Worm (Caenorhabditis elegans) whole organism, L4 larva: ENCODE measurements around the gene rimb-1.

Experiments used
- D1046.2 ChIP-seq: fragments of 200-800 bp; sonication (Bioruptor generic); IDR thresholded peaks from 2 replicates; pipeline ENCODE4 v1.3.6; 2022; ENCODE audit warnings: missing genetic modification characterization, missing compliant biosample characterization
- F49E8.2 ChIP-seq: sonication (generic microtip); optimal IDR thresholded peaks from 2 replicates; lab custom pipeline; 2016; ENCODE audit warnings: missing compliant biosample characterization, mild to moderate bottlenecking, missing genetic modification characterization, borderline replicate concordance
- R02D3.7 ChIP-seq: fragments of 150-350 bp; sonication (generic microtip); optimal IDR thresholded peaks from 3 replicates; lab custom pipeline; 2014; ENCODE audit warnings: missing biosample characterization, missing genetic modification characterization
- T20F7.1 ChIP-seq: fragments of 200-800 bp; sonication (Bioruptor generic); optimal IDR thresholded peaks from 2 replicates; lab custom pipeline; 2018; ENCODE audit warnings: mild to moderate bottlenecking, missing genetic modification characterization, missing compliant biosample characterization
- Y105C5A.15 ChIP-seq: fragments of 200-800 bp; sonication (Bioruptor generic); IDR thresholded peaks from 2 replicates; pipeline ENCODE4 v1.3.6; 2022; ENCODE audit warnings: missing genetic modification characterization, missing compliant biosample characterization
- Y5F2A.4 ChIP-seq: fragments of 200-800 bp; sonication (Bioruptor generic); optimal IDR thresholded peaks from 2 replicates; lab custom pipeline; 2018; ENCODE audit warnings: mild to moderate bottlenecking, missing genetic modification characterization, missing compliant biosample characterization
- ZK546.5 ChIP-seq, 2 experiments: sonication (generic microtip); optimal IDR thresholded peaks; 2 replicates each; lab custom pipeline; 2017; ENCODE audit warnings: missing biosample characterization in 2 of 2, missing genetic modification characterization in 2 of 2
- aha-1 ChIP-seq: fragments of 150-350 bp; peaks from one replicate; lab custom pipeline; 2014; ENCODE audit warnings: missing biosample characterization, missing genetic modification characterization
- ama-1 ChIP-seq: fragments of 150-350 bp; optimal IDR thresholded peaks from 2 replicates; lab custom pipeline; 2014; ENCODE audit warnings: inconsistent platforms, mixed read lengths
- arid-1 ChIP-seq: fragments of 200-800 bp; sonication (Bioruptor generic); conservative IDR thresholded peaks from 2 replicates; pipeline ENCODE4 v1.3.6; 2022; ENCODE audit warnings: missing genetic modification reagents, missing genetic modification characterization, missing compliant biosample characterization
- ceh-44 ChIP-seq: fragments of 200-800 bp; sonication (Bioruptor generic); IDR thresholded peaks from 2 replicates; pipeline ENCODE4 v1.3.6; 2022; ENCODE audit warnings: missing genetic modification reagents, missing genetic modification characterization, missing compliant biosample characterization
- ces-1 ChIP-seq: fragments of 150-350 bp; sonication (generic microtip); optimal IDR thresholded peaks from 4 replicates; lab custom pipeline; 2014; ENCODE audit warnings: missing biosample characterization, missing genetic modification reagents, missing genetic modification characterization
- ctbp-1 ChIP-seq: fragments of 200-800 bp; sonication (Bioruptor generic); IDR thresholded peaks from 2 replicates; pipeline ENCODE4 v1.3.6; 2022; ENCODE audit warnings: missing genetic modification reagents, missing genetic modification characterization, missing compliant biosample characterization
- daf-12 ChIP-seq: fragments of 150-350 bp; optimal IDR thresholded peaks from 2 replicates; lab custom pipeline; 2014; ENCODE audit warnings: missing biosample characterization, missing genetic modification reagents, missing genetic modification characterization
- daf-16 ChIP-seq, 3 experiments: sonication (generic microtip); optimal IDR thresholded peaks; 2 replicates each; lab custom pipeline; 2016 to 2017; ENCODE audit warnings: missing genetic modification characterization in 3 of 3, missing genetic modification reagents in 3 of 3, mild to moderate bottlenecking in 2 of 3, missing compliant biosample characterization in 2 of 3, missing biosample characterization in 1 of 3, moderate library complexity in 1 of 3
- dmd-6 ChIP-seq: fragments of 200-800 bp; sonication (Bioruptor generic); IDR thresholded peaks from 2 replicates; pipeline ENCODE4 v1.3.6; 2022; ENCODE audit warnings: missing genetic modification reagents, missing genetic modification characterization, missing compliant biosample characterization
- dmd-8 ChIP-seq: fragments of 200-800 bp; sonication (Bioruptor generic); IDR thresholded peaks from 2 replicates; pipeline ENCODE4 v1.3.6; 2022; ENCODE audit warnings: missing genetic modification characterization, missing compliant biosample characterization
- egl-43 ChIP-seq: fragments of 200-800 bp; sonication (Bioruptor generic); IDR thresholded peaks from 2 replicates; pipeline ENCODE4 v1.3.6; 2022; ENCODE audit warnings: missing genetic modification reagents, missing genetic modification characterization, missing compliant biosample characterization
- fos-1 ChIP-seq: fragments of 150-350 bp; optimal IDR thresholded peaks from 2 replicates; lab custom pipeline; 2014; ENCODE audit warnings: missing biosample characterization, missing genetic modification characterization
- gei-8 ChIP-seq: fragments of 200-800 bp; sonication (Bioruptor generic); optimal IDR thresholded peaks from 2 replicates; lab custom pipeline; 2018; ENCODE audit warnings: mild to moderate bottlenecking, missing genetic modification characterization, missing compliant biosample characterization
- jun-1 ChIP-seq: fragments of 150-350 bp; optimal IDR thresholded peaks from 2 replicates; lab custom pipeline; 2014; ENCODE audit warnings: missing biosample characterization, missing genetic modification reagents, missing genetic modification characterization
- lim-7 ChIP-seq: fragments of 200-800 bp; sonication (Bioruptor generic); IDR thresholded peaks from 2 replicates; pipeline ENCODE4 v1.3.6; 2022; ENCODE audit warnings: missing genetic modification characterization, missing compliant biosample characterization
- lin-1 ChIP-seq: fragments of 200-800 bp; sonication (Bioruptor generic); IDR thresholded peaks from 2 replicates; pipeline ENCODE4 v1.3.6; 2022; ENCODE audit warnings: missing genetic modification reagents, missing genetic modification characterization, missing compliant biosample characterization
- lin-38 ChIP-seq: fragments of 200-800 bp; sonication (Bioruptor generic); IDR thresholded peaks from 2 replicates; pipeline ENCODE4 v1.3.6; 2022; ENCODE audit warnings: missing genetic modification reagents, missing genetic modification characterization, missing compliant biosample characterization
- lin-39 ChIP-seq: fragments of 150-350 bp; optimal IDR thresholded peaks from 2 replicates; lab custom pipeline; 2014; ENCODE audit warnings: missing biosample characterization, missing genetic modification reagents, missing genetic modification characterization
- lsy-2 ChIP-seq, 2 experiments: fragments of 150-350 bp in 1 of 2; sonication (generic microtip) in 1 of 2; optimal IDR thresholded peaks; 2 replicates each; lab custom pipeline; 2014 to 2017; ENCODE audit warnings: missing biosample characterization in 2 of 2, missing genetic modification characterization in 2 of 2
- madf-9 ChIP-seq: fragments of 200-800 bp; sonication (Bioruptor generic); conservative IDR thresholded peaks from 2 replicates; pipeline ENCODE4 v1.3.6; 2022; ENCODE audit warnings: missing genetic modification reagents, missing genetic modification characterization, missing compliant biosample characterization
- mdt-29 ChIP-seq: fragments of 200-800 bp; sonication (Bioruptor generic); IDR thresholded peaks from 2 replicates; pipeline ENCODE4 v1.3.6; 2022; ENCODE audit warnings: missing genetic modification reagents, missing genetic modification characterization, missing compliant biosample characterization
- mep-1 ChIP-seq: fragments of 150-350 bp; sonication (generic microtip); optimal IDR thresholded peaks from 3 replicates; lab custom pipeline; 2014; ENCODE audit warnings: missing biosample characterization, missing genetic modification characterization
- mxl-2 ChIP-seq: fragments of 200-800 bp; sonication (Bioruptor generic); conservative IDR thresholded peaks from 2 replicates; pipeline ENCODE4 v1.3.6; 2022; ENCODE audit warnings: missing genetic modification reagents, missing genetic modification characterization, missing compliant biosample characterization
- nhr-11 ChIP-seq: fragments of 150-350 bp; optimal IDR thresholded peaks from 2 replicates; lab custom pipeline; 2014; ENCODE audit warnings: missing biosample characterization, missing genetic modification characterization
- nhr-41 ChIP-seq: fragments of 200-800 bp; sonication (Bioruptor generic); IDR thresholded peaks from 2 replicates; pipeline ENCODE4 v1.3.6; 2022; ENCODE audit warnings: missing genetic modification reagents, missing genetic modification characterization, missing compliant biosample characterization
- nhr-76 ChIP-seq: fragments of 150-350 bp; optimal IDR thresholded peaks from 2 replicates; lab custom pipeline; 2014; ENCODE audit warnings: missing biosample characterization, missing genetic modification characterization
- pha-4 ChIP-seq, 2 experiments: fragments of 150-350 bp in 1 of 2; fragments of 200-800 bp in 1 of 2; sonication (Bioruptor generic) in 1 of 2; IDR thresholded peaks in 1 of 2; optimal IDR thresholded peaks in 1 of 2; 2 replicates each; pipeline versions ENCODE4 v1.3.6 to Lab custom; 2014 to 2022; ENCODE audit warnings: missing genetic modification characterization in 2 of 2, missing genetic modification reagents in 2 of 2, missing biosample characterization in 1 of 2, missing compliant biosample characterization in 1 of 2
- php-3 ChIP-seq: fragments of 200-800 bp; sonication (Bioruptor generic); IDR thresholded peaks from 2 replicates; pipeline ENCODE4 v1.3.6; 2022; ENCODE audit warnings: missing genetic modification reagents, missing genetic modification characterization, missing compliant biosample characterization
- set-16 ChIP-seq: fragments of 200-800 bp; sonication (Bioruptor generic); IDR thresholded peaks from 2 replicates; pipeline ENCODE4 v1.3.6; 2022; ENCODE audit warnings: missing genetic modification reagents, missing genetic modification characterization, missing compliant biosample characterization
- skn-1 ChIP-seq: fragments of 150-350 bp; optimal IDR thresholded peaks from 2 replicates; lab custom pipeline; 2014; ENCODE audit warnings: missing biosample characterization, missing genetic modification characterization
- snpc-4 ChIP-seq: fragments of 150-350 bp; optimal IDR thresholded peaks from 2 replicates; lab custom pipeline; 2014; ENCODE audit warnings: missing biosample characterization, missing genetic modification characterization
- spr-3 ChIP-seq: fragments of 200-800 bp; sonication (Bioruptor generic); optimal IDR thresholded peaks from 2 replicates; lab custom pipeline; 2018; ENCODE audit warnings: mild to moderate bottlenecking, missing genetic modification characterization, missing compliant biosample characterization
- tag-97 ChIP-seq: fragments of 200-800 bp; sonication (Bioruptor generic); IDR thresholded peaks from 2 replicates; pipeline ENCODE4 v1.3.6; 2022; ENCODE audit warnings: missing genetic modification characterization, missing compliant biosample characterization
- unc-62 ChIP-seq, 3 experiments: fragments of 150-350 bp in 1 of 3; sonication (generic microtip); optimal IDR thresholded peaks in 2 of 3; peaks in 1 of 3; 1 replicate in 1 of 3; 2 replicates in 2 of 3; lab custom pipeline; 2014 to 2017; ENCODE audit warnings: missing biosample characterization in 3 of 3, missing genetic modification characterization in 3 of 3, missing genetic modification reagents in 3 of 3, missing genotype in 1 of 3
- vab-7 ChIP-seq: fragments of 200-800 bp; sonication (Bioruptor generic); IDR thresholded peaks from 2 replicates; pipeline ENCODE4 v1.3.6; 2022; ENCODE audit warnings: missing genetic modification reagents, missing genetic modification characterization, missing compliant biosample characterization
- zfp-2 ChIP-seq: sonication (generic microtip); optimal IDR thresholded peaks from 2 replicates; lab custom pipeline; 2016; ENCODE audit warnings: mild to moderate bottlenecking, missing genetic modification characterization, missing compliant biosample characterization
- zfp-3 ChIP-seq: fragments of 200-800 bp; sonication (Bioruptor generic); conservative IDR thresholded peaks from 2 replicates; pipeline ENCODE4 v1.3.6; 2022; ENCODE audit warnings: missing genetic modification reagents, missing genetic modification characterization, missing compliant biosample characterization
- zip-11 ChIP-seq: fragments of 200-800 bp; sonication (Bioruptor generic); IDR thresholded peaks from 2 replicates; pipeline ENCODE4 v1.3.6; 2022; ENCODE audit warnings: missing genetic modification characterization, missing compliant biosample characterization
- zip-2 ChIP-seq: fragments of 150-350 bp; optimal IDR thresholded peaks from 2 replicates; lab custom pipeline; 2014; ENCODE audit warnings: missing biosample characterization, missing genetic modification characterization

Gene rimb-1

ce11 chrIII:1743081-1743480 lies 45.1 kb upstream of the rimb-1 start (continued):
- TF ChIP-seq set-16 (GFP tag; lab: Robert Waterston, UW), result peak; percentile 33
- no peak for TF ChIP-seq daf-12 (tag; lab: Kevin White, UChicago)
- TF ChIP-seq jun-1 (tag; lab: Kevin White, UChicago), result no peak
- TF ChIP-seq ama-1, result no peak
- TF ChIP-seq R02D3.7 (tag; lab: Kevin White, UChicago), result no peak
- TF ChIP-seq D1046.2 (GFP tag; lab: Robert Waterston, UW), result 0 out of 2 replicates have a peak, but pooled peaks have one; percentile 32

ce11 chrIII:1743488-1744020 lies 44.6 kb upstream of the rimb-1 start:
- peak; percentile 51 for TF ChIP-seq aha-1 (tag; lab: Kevin White, UChicago)
- no peak for TF ChIP-seq lim-7 (GFP tag; lab: Robert Waterston, UW)

- TF ChIP-seq zfp-2 (tag; lab: Kevin White, UChicago) (no peak), mep-1 (no peak), mdt-29 (no peak), fos-1 (no peak), arid-1 (GFP tag; lab: Robert Waterston, UW) (no peak), lsy-2 (tag; optimal IDR thresholded peaks at IDR 0.05; lab: Kevin White, UChicago) (no peak), lin-1 (GFP tag; lab: Robert Waterston, UW) (no peak), nhr-76 (tag; lab: Kevin White, UChicago) (no peak), Y105C5A.15 (GFP tag; lab: Robert Waterston, UW) (no peak), tag-97 (GFP tag; lab: Robert Waterston, UW) (no peak), daf-16 (GFP tag; optimal IDR thresholded peaks at IDR 0.05; lab: Kevin White, UChicago) (peak in 1 of 2 experiments; percentile 31), daf-16 (tag; optimal IDR thresholded peaks at IDR 0.05; lab: Kevin White, UChicago) (no peak), dmd-8 (0 out of 2 replicates have a peak, but pooled peaks have one; percentile 43), Y5F2A.4 (no peak), lin-39 (tag; lab: Kevin White, UChicago) (no peak), zip-2 (tag; lab: Kevin White, UChicago) (no peak), vab-7 (GFP tag; lab: Robert Waterston, UW) (no peak; the same call in 1 of the 2 replicates), egl-43 (peak; percentile 62; the same call in 1 of the 2 replicates), snpc-4 (tag; lab: Kevin White, UChicago) (no peak), T20F7.1 (GFP tag; lab: Kevin White, UChicago) (no peak), mxl-2 (no peak), nhr-11 (tag; lab: Kevin White, UChicago) (no peak), dmd-6 (0 out of 2 replicates have a peak, but pooled peaks have one; percentile 19), spr-3 (GFP tag; lab: Kevin White, UChicago) (no peak), skn-1 (tag; lab: Kevin White, UChicago) (no peak), ces-1 (GFP tag; lab: Kevin White, UChicago) (no peak), F49E8.2 (no peak), zip-11 (GFP tag; lab: Robert Waterston, UW) (no peak), nhr-41 (GFP tag; lab: Robert Waterston, UW) (no peak), pha-4 (GFP tag; IDR thresholded peaks at IDR 0.05; lab: Robert Waterston, UW) (0 out of 2 replicates have a peak, but pooled peaks have one; percentile 24), pha-4 (tag; optimal IDR thresholded peaks at IDR 0.05; lab: Kevin White, UChicago) (no peak), gei-8 (GFP tag; lab: Kevin White, UChicago) (no peak), ctbp-1 (GFP tag; lab: Robert Waterston, UW) (no peak), unc-62 (GFP tag; optimal IDR thresholded peaks at IDR 0.05 in 1 of 2; lab: Kevin White, UChicago) (no peak), unc-62 (tag; optimal IDR thresholded peaks at IDR 0.05; lab: Kevin White, UChicago) (no peak), lin-38 (GFP tag; lab: Robert Waterston, UW) (peak; percentile 61), ZK546.5 (tag; optimal IDR thresholded peaks at IDR 0.05; lab: Kevin White, UChicago) (no peak), madf-9 (GFP tag; lab: Robert Waterston, UW) (no peak), php-3 (no peak), zfp-3 (no peak), ceh-44 (GFP tag; lab: Robert Waterston, UW) (no peak), ama-1 (no peak), R02D3.7 (tag; lab: Kevin White, UChicago) (no peak)
Measured at ce11 chrIII:1744486-1744885, 43.6 kb upstream of the rimb-1 start.
